Worm (Caenorhabditis elegans): Measurements from ENCODE around the gene hum-2.

DNA sequence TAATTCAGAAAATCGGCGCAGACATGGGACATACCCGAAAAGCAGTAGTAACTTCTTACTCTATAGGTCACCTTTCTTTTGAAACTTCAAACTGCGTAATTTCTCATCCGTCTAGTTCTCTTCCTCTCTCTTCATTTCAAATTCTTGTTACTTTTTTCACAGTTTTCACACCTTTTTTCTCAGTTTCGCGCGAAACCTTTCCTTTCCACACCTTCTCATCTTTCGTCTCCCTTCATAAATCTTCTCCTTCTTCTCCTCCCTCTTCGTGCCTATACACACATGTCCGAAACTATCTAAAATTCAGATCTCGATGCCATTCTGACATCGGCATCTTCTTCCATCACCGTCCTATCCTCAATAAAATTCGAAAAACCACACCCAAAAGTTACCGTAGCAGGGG, 57.8 kb downstream of the hum-2 start, which contains the start of gene wdr-62:
- TF ChIP-seq pqm-1 (tag; optimal IDR thresholded peaks at IDR 0.05) = no peak
- TF ChIP-seq fkh-10 (GFP tag; optimal IDR thresholded peaks at IDR 0.05) = no peak
- no peak for TF ChIP-seq rnt-1 (tag; optimal IDR thresholded peaks at IDR 0.05)
- TF ChIP-seq elt-2 (tag; optimal IDR thresholded peaks at IDR 0.05) = no peak
- TF ChIP-seq hlh-30 (tag; optimal IDR thresholded peaks at IDR 0.05; ENCODE audit: insufficient read depth) = no peak
- no peak for TF ChIP-seq hlh-15 (tag; optimal IDR thresholded peaks at IDR 0.05)
- no peak for TF ChIP-seq dmd-4 (tag; optimal IDR thresholded peaks at IDR 0.05; ENCODE audit: borderline replicate concordance)
- TF ChIP-seq ceh-31 (tag; optimal IDR thresholded peaks at IDR 0.05) = no peak

Measured in whole organism, late embryonic.